Worm (Caenorhabditis elegans): ENCODE measurements around the gene K10G6.9.

- TF ChIP-seq lsy-2 (tag; optimal IDR thresholded peaks at IDR 0.05) (no peak), flh-1 (GFP tag; optimal IDR thresholded peaks at IDR 0.05) (no peak), ham-2 (GFP tag; optimal IDR thresholded peaks at IDR 0.05) (no peak), unc-62 (GFP tag; optimal IDR thresholded peaks at IDR 0.05) (no peak), mep-1 (tag; optimal IDR thresholded peaks at IDR 0.05) (no peak), sptf-1 (tag; optimal IDR thresholded peaks at IDR 0.05) (no peak), cnd-1 (tag; optimal IDR thresholded peaks at IDR 0.05) (no peak), ceh-83 (GFP tag; optimal IDR thresholded peaks at IDR 0.05) (no peak), ceh-39 (tag; optimal IDR thresholded peaks at IDR 0.05) (no peak), M03D4.4 (tag; optimal IDR thresholded peaks at IDR 0.05) (no peak), ztf-11 (tag; optimal IDR thresholded peaks at IDR 0.05) (no peak), nhr-12 (tag; optimal IDR thresholded peaks at IDR 0.05) (no peak), pha-4 (tag; optimal IDR thresholded peaks at IDR 0.05) (no peak), hlh-1 (tag; optimal IDR thresholded peaks at IDR 0.05) (no peak)
Measured at ce11 chrII:3992660-3993245, 20.7 kb downstream of the K10G6.9 start, which contains the start of gene Y14H12A.1.
